Worm (Caenorhabditis elegans) whole organism, early embryonic: Measurements from ENCODE around the gene ZC84.7.

ENCODE experiments used
- B0310.2 ChIP-seq: sonication (generic microtip); optimal IDR thresholded peaks from 2 replicates; lab custom pipeline; 2016; ENCODE audit warnings: mild to moderate bottlenecking, missing genetic modification characterization, missing compliant biosample characterization
- F13C5.2 ChIP-seq: sonication (generic microtip); optimal IDR thresholded peaks from 2 replicates; lab custom pipeline; 2017; ENCODE audit warnings: mild to moderate bottlenecking, missing genetic modification characterization, inconsistent platforms, missing compliant biosample characterization
- aly-1 ChIP-seq: sonication (generic microtip); optimal IDR thresholded peaks from 2 replicates; lab custom pipeline; 2016; ENCODE audit warnings: missing genetic modification characterization, missing compliant biosample characterization
- ama-1 ChIP-seq: fragments of 150-350 bp; optimal IDR thresholded peaks from 2 replicates; lab custom pipeline; 2014
- ceh-13 ChIP-seq: fragments of 200-800 bp; sonication (Bioruptor generic); optimal IDR thresholded peaks from 2 replicates; lab custom pipeline; 2018; ENCODE audit warnings: mild to moderate bottlenecking, missing genetic modification characterization, missing compliant biosample characterization
- ceh-36 ChIP-seq: sonication (generic microtip); optimal IDR thresholded peaks from 2 replicates; lab custom pipeline; 2016; ENCODE audit warnings: missing genetic modification characterization, inconsistent platforms, missing compliant biosample characterization
- ets-7 ChIP-seq: sonication (generic microtip); optimal IDR thresholded peaks from 2 replicates; lab custom pipeline; 2016; ENCODE audit warnings: missing genotype, missing genetic modification characterization, missing compliant biosample characterization
- flt-1 ChIP-seq: fragments of 200-800 bp; sonication (Bioruptor generic); IDR thresholded peaks from 2 replicates; pipeline ENCODE4 v1.3.6; 2022; ENCODE audit warnings: missing genetic modification characterization, missing compliant biosample characterization
- hmbx-1 ChIP-seq: sonication (generic microtip); optimal IDR thresholded peaks from 2 replicates; lab custom pipeline; 2016; ENCODE audit warnings: mild to moderate bottlenecking, missing genetic modification characterization, missing compliant biosample characterization
- hmg-4 ChIP-seq: fragments of 200-800 bp; sonication (Bioruptor generic); optimal IDR thresholded peaks from 2 replicates; lab custom pipeline; 2018; ENCODE audit warnings: mild to moderate bottlenecking, missing genetic modification characterization, missing compliant biosample characterization
- hnd-1 ChIP-seq: sonication (generic microtip); optimal IDR thresholded peaks from 2 replicates; lab custom pipeline; 2016; ENCODE audit warnings: missing genetic modification characterization, missing compliant biosample characterization
- pes-1 ChIP-seq: fragments of 200-800 bp; sonication (Bioruptor generic); IDR thresholded peaks from 2 replicates; pipeline ENCODE4 v1.3.6; 2022; ENCODE audit warnings: missing genetic modification reagents, missing genetic modification characterization, missing compliant biosample characterization
- scrt-1 ChIP-seq: fragments of 200-800 bp; sonication (Bioruptor generic); IDR thresholded peaks from 2 replicates; pipeline ENCODE4 v1.3.6; 2022; ENCODE audit warnings: missing genetic modification characterization, missing compliant biosample characterization
- sea-1 ChIP-seq: fragments of 200-800 bp; sonication (Bioruptor generic); conservative IDR thresholded peaks from 2 replicates; pipeline ENCODE4 v1.3.6; 2022; ENCODE audit warnings: missing genetic modification characterization, missing compliant biosample characterization
- tbx-11 ChIP-seq: fragments of 200-800 bp; sonication (Bioruptor generic); IDR thresholded peaks from 2 replicates; pipeline ENCODE4 v1.3.6; 2022; ENCODE audit warnings: missing genetic modification characterization, missing compliant biosample characterization
- tbx-37 ChIP-seq: fragments of 200-800 bp; sonication (Bioruptor generic); conservative IDR thresholded peaks from 2 replicates; pipeline ENCODE4 v1.3.6; 2022; ENCODE audit warnings: missing genetic modification reagents, missing genetic modification characterization, missing compliant biosample characterization
- tra-4 ChIP-seq: sonication (generic microtip); optimal IDR thresholded peaks from 2 replicates; lab custom pipeline; 2017; ENCODE audit warnings: missing genetic modification characterization, missing compliant biosample characterization

Gene ZC84.7

DNA sequence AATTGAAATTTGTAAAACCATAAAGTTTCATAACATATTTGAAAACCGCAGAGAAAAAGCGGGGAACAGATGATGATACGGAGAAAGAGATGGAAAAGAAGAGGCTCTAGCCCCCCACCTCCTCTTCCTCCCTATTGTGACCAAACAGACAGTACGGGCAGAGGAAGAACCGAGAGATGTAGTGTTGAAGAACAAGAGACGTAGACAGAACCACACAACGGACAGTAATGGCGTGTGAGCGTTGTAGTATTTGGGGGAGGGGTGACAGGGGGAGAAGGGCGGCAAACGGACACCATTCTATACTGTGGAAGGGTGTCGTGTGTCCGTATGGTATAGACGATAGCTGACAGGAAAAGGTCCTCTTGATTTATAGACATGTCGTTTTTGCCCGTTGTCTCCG, 9.8 kb upstream of the ZC84.7 start:
- TF ChIP-seq tbx-11 (GFP tag; lab: Robert Waterston, UW), result 0 out of 2 replicates have a peak, but pooled peaks have one; percentile 44
- 0 out of 2 replicates have a peak, but pooled peaks have one; percentile 44 for TF ChIP-seq sea-1
- no peak for TF ChIP-seq ceh-36 (tag; lab: Kevin White, UChicago)
- peak; percentile 78 for TF ChIP-seq hmg-4 (GFP tag; lab: Kevin White, UChicago)
- TF ChIP-seq ama-1 (lab: Kevin White, UChicago), result no peak
- no peak for TF ChIP-seq ets-7 (tag; lab: Kevin White, UChicago)
- no peak for TF ChIP-seq tra-4 (tag; lab: Kevin White, UChicago)
- no peak for TF ChIP-seq aly-1

DNA sequence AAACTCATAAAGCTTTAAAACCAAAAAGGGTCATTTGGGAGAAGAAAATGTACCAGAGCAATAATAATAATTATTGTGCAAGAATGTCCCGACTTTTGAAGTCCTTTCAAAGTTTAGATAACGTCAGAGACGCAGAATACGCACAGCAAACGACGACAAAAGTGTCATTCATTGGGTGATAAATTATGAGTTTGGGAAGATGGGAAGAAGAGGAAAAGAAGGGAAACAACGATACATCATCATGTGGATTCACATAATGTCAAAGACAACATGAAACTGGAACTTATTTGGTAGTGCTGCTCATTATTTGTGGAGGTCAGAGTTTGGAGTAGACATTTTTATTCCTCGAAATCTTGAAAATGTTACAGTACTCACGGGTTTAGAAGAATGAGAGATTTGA, 7.9 kb upstream of the ZC84.7 start:
- TF ChIP-seq aly-1, result no peak
- TF ChIP-seq F13C5.2 (tag; lab: Kevin White, UChicago), result no peak
- TF ChIP-seq tbx-11 (GFP tag; lab: Robert Waterston, UW), result no peak

- TF ChIP-seq ceh-13 (GFP tag; lab: Kevin White, UChicago) (no peak), sea-1 (no peak), ets-7 (tag; lab: Kevin White, UChicago) (no peak), aly-1 (no peak), ceh-36 (tag; lab: Kevin White, UChicago) (no peak), pes-1 (no peak), ama-1 (lab: Kevin White, UChicago) (no peak), hnd-1 (no peak), hmbx-1 (tag; lab: Kevin White, UChicago) (no peak), scrt-1 (GFP tag; lab: Robert Waterston, UW) (no peak), B0310.2 (tag; lab: Kevin White, UChicago) (no peak), hmg-4 (GFP tag; lab: Kevin White, UChicago) (no peak), tra-4 (tag; lab: Kevin White, UChicago) (no peak), tbx-11 (GFP tag; lab: Robert Waterston, UW) (no peak), tbx-37 (no peak), flt-1 (GFP tag; lab: Robert Waterston, UW) (no peak)
Observed at ce11 chrIII:9181246-9181645, 4.6 kb upstream of the ZC84.7 start, which contains the start of gene tax-4. TSS of gene tax-4 (plus strand) at chrIII:9181546.

ce11 chrIII:9191091-9191490, 5.3 kb downstream of the ZC84.7 start, which contains the start of gene cls-3:
TSS of gene cls-3 (minus strand) at chrIII:9191109.
- no peak for TF ChIP-seq flt-1 (GFP tag; lab: Robert Waterston, UW)
- TF ChIP-seq hmg-4 (GFP tag; lab: Kevin White, UChicago), result peak; percentile 34

DNA sequence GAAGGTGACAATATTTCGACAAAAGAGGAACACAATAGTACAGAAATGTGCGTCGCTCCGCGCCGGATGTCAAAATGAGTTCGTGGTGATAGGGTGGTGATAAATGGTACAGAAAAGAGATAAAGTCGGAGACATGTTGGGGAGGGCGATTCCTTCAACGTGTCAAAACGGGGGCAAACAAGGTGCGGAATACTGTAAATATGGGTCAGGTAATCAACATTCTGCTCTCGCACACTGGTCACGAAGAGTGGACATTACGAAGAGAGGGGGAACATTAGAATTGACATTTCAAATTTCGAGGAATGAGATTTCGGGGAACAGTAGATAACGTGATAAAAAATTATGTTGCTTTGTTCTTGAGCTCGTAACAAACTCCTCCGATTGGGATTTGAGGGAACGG, 13.8 kb downstream of the ZC84.7 start, which contains the start of gene ZC84.6:
TSS of gene ZC84.6 (minus strand) at position 101 of the 400 bp plus-strand sequence.
- TF ChIP-seq tra-4 (tag; lab: Kevin White, UChicago) (no peak), scrt-1 (GFP tag; lab: Robert Waterston, UW) (no peak), tbx-11 (GFP tag; lab: Robert Waterston, UW) (no peak), sea-1 (no peak), ceh-13 (GFP tag; lab: Kevin White, UChicago) (no peak), flt-1 (GFP tag; lab: Robert Waterston, UW) (no peak), F13C5.2 (tag; lab: Kevin White, UChicago) (no peak)

DNA sequence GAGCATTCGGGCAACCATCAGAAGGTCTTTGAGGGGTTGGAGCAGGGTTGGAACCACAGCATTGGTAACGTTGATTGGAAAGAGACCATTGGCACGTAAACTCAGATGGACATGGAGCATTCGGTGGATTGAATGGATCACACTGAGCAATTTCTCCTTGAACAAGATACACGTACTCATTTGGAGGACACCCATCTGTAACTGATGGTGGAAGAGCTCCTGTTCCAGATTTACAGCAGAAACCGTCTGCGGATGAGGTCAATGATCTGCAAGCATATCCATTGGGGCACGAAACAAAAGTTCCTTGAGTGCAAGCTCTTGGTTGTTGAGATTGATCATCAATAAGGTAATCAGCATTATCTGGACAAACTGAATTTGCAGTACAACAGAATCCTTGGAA, 16.2 kb downstream of the ZC84.7 start:
- no peak for TF ChIP-seq flt-1 (GFP tag; lab: Robert Waterston, UW)
- no peak for TF ChIP-seq ets-7 (tag; lab: Kevin White, UChicago)
- TF ChIP-seq tbx-11 (GFP tag; lab: Robert Waterston, UW), result no peak
- no peak for TF ChIP-seq tbx-37
- no peak for TF ChIP-seq hmg-4 (GFP tag; lab: Kevin White, UChicago)
- no peak for TF ChIP-seq scrt-1 (GFP tag; lab: Robert Waterston, UW)
- TF ChIP-seq ceh-13 (GFP tag; lab: Kevin White, UChicago), result no peak
- TF ChIP-seq aly-1, result no peak
- TF ChIP-seq ceh-36 (tag; lab: Kevin White, UChicago), result no peak
- TF ChIP-seq F13C5.2 (tag; lab: Kevin White, UChicago), result no peak
- TF ChIP-seq hmbx-1 (tag; lab: Kevin White, UChicago), result no peak

ce11 chrIII:9206185-9206584, 20.4 kb downstream of the ZC84.7 start, which contains the start of gene ZC84.1:
TSS of gene ZC84.1 (minus strand) at chrIII:9206285.
- TF ChIP-seq ceh-36 (tag; lab: Kevin White, UChicago), result no peak
- TF ChIP-seq hnd-1, result no peak
- no peak for TF ChIP-seq hmbx-1 (tag; lab: Kevin White, UChicago)
- TF ChIP-seq pes-1, result no peak
- no peak for TF ChIP-seq tra-4 (tag; lab: Kevin White, UChicago)
- no peak for TF ChIP-seq hmg-4 (GFP tag; lab: Kevin White, UChicago)
- TF ChIP-seq tbx-11 (GFP tag; lab: Robert Waterston, UW), result no peak
- TF ChIP-seq sea-1, result no peak
- no peak for TF ChIP-seq ceh-13 (GFP tag; lab: Kevin White, UChicago)
- no peak for TF ChIP-seq ets-7 (tag; lab: Kevin White, UChicago)
- TF ChIP-seq B0310.2 (tag; lab: Kevin White, UChicago), result no peak
- no peak for TF ChIP-seq F13C5.2 (tag; lab: Kevin White, UChicago)
- TF ChIP-seq ama-1 (lab: Kevin White, UChicago), result no peak
- TF ChIP-seq tbx-37, result no peak
- TF ChIP-seq aly-1, result no peak
- no peak for TF ChIP-seq flt-1 (GFP tag; lab: Robert Waterston, UW)
- TF ChIP-seq scrt-1 (GFP tag; lab: Robert Waterston, UW), result no peak

DNA sequence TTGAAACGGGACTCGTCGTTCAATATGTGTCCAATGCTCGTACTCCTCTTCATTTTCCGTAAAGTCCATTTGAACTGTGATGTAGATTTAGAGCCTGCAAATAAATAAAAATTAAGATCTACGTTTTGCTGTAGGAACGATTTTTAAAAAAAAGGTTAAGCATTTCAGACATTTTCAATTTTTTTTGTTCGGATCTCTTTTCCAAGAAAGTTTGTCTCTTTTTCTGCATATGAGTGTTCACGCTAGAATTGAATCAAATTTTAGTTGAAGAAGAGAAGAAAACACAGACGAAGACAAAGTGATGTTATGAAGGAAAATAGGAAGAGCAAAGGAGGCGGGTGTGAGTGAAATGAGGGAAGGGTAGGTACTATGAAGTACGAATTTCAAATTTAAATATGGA, 29.5 kb downstream of the ZC84.7 start, which contains the start of gene npr-29:
TSS of gene npr-29 (minus strand) at position 101 of the 400 bp plus-strand sequence.
- TF ChIP-seq tra-4 (tag; lab: Kevin White, UChicago) (no peak), hmg-4 (GFP tag; lab: Kevin White, UChicago) (no peak), tbx-11 (GFP tag; lab: Robert Waterston, UW) (no peak), pes-1 (no peak), ama-1 (lab: Kevin White, UChicago) (no peak), ceh-36 (tag; lab: Kevin White, UChicago) (no peak)
